Worm (Caenorhabditis elegans) whole organism, early embryonic: ENCODE measurements around the gene F25B3.5.

Source experiments
- ama-1 ChIP-seq: fragments of 150-350 bp; optimal IDR thresholded peaks from 2 replicates; lab custom pipeline; 2014
- ets-7 ChIP-seq: sonication (generic microtip); optimal IDR thresholded peaks from 2 replicates; lab custom pipeline; 2016; ENCODE audit warnings: missing genotype, missing genetic modification characterization, missing compliant biosample characterization
- hmg-4 ChIP-seq: fragments of 200-800 bp; sonication (Bioruptor generic); optimal IDR thresholded peaks from 2 replicates; lab custom pipeline; 2018; ENCODE audit warnings: mild to moderate bottlenecking, missing genetic modification characterization, missing compliant biosample characterization
- hnd-1 ChIP-seq: sonication (generic microtip); optimal IDR thresholded peaks from 2 replicates; lab custom pipeline; 2016; ENCODE audit warnings: missing genetic modification characterization, missing compliant biosample characterization
- pes-1 ChIP-seq: fragments of 200-800 bp; sonication (Bioruptor generic); IDR thresholded peaks from 2 replicates; pipeline ENCODE4 v1.3.6; 2022; ENCODE audit warnings: missing genetic modification reagents, missing genetic modification characterization, missing compliant biosample characterization
- sea-1 ChIP-seq: fragments of 200-800 bp; sonication (Bioruptor generic); conservative IDR thresholded peaks from 2 replicates; pipeline ENCODE4 v1.3.6; 2022; ENCODE audit warnings: missing genetic modification characterization, missing compliant biosample characterization
- tbx-37 ChIP-seq: fragments of 200-800 bp; sonication (Bioruptor generic); conservative IDR thresholded peaks from 2 replicates; pipeline ENCODE4 v1.3.6; 2022; ENCODE audit warnings: missing genetic modification reagents, missing genetic modification characterization, missing compliant biosample characterization
- tra-4 ChIP-seq: sonication (generic microtip); optimal IDR thresholded peaks from 2 replicates; lab custom pipeline; 2017; ENCODE audit warnings: missing genetic modification characterization, missing compliant biosample characterization

ce11 chrV:9534621-9535020, 35.5 kb downstream of the F25B3.5 start, which contains the start of gene tag-329:
- no peak for TF ChIP-seq ama-1 (lab: Kevin White, UChicago)
- TF ChIP-seq hmg-4 (GFP tag; lab: Kevin White, UChicago) = no peak
- no peak for TF ChIP-seq tra-4 (tag; lab: Kevin White, UChicago)
- TF ChIP-seq sea-1 (GFP tag; lab: Robert Waterston, UW) = no peak
- no peak for TF ChIP-seq pes-1
- TF ChIP-seq tbx-37 (GFP tag; lab: Robert Waterston, UW) = no peak
- no peak for TF ChIP-seq hnd-1
- TF ChIP-seq ets-7 (tag; lab: Kevin White, UChicago) = no peak
